Comparison of ENCODE assay signal across 4 worm cellular contexts in genomic region chrIII:5678935-5679334, ce11.
TF ChIP-seq lines count a peak whose summit lies in the region.

TSS of gene ska-3 (minus strand) at chrIII:5679005.
TSS of gene rps-12 (plus strand) at chrIII:5679298.

TF ChIP-seq in whole organism, L2 larva, 48 proteins besides CTCF, POLR2A, EP300 and RAD21 (continues in another document):
- TF ChIP-seq C34F6.9 (tag; optimal IDR thresholded peaks at IDR 0.05; lab: Kevin White, UChicago) (peak; percentile 99), mbf-1 (tag; optimal IDR thresholded peaks at IDR 0.05; lab: Kevin White, UChicago) (no peak), elt-1 (tag; optimal IDR thresholded peaks at IDR 0.05; lab: Kevin White, UChicago) (no peak), unc-62 (GFP tag; optimal IDR thresholded peaks at IDR 0.05; lab: Kevin White, UChicago) (peak; percentile 84), ztf-1 (GFP tag; conservative IDR thresholded peaks at IDR 0.05; lab: Robert Waterston, UW) (no peak), lin-13 (GFP tag; optimal IDR thresholded peaks at IDR 0.05; lab: Kevin White, UChicago) (peak; percentile 98), nhr-237 (tag; optimal IDR thresholded peaks at IDR 0.05; lab: Kevin White, UChicago) (peak; percentile 84), fos-1 (tag; optimal IDR thresholded peaks at IDR 0.05; lab: Kevin White, UChicago) (peak; percentile 99), alr-1 (tag; optimal IDR thresholded peaks at IDR 0.05; lab: Kevin White, UChicago) (no peak), nhr-12 (tag; optimal IDR thresholded peaks at IDR 0.05; lab: Kevin White, UChicago) (peak; percentile 69), ceh-82 (tag; optimal IDR thresholded peaks at IDR 0.05; lab: Kevin White, UChicago) (peak; percentile 96), mab-5 (tag; optimal IDR thresholded peaks at IDR 0.05; lab: Kevin White, UChicago) (peak; percentile 97), elt-3 (tag; optimal IDR thresholded peaks at IDR 0.05; lab: Kevin White, UChicago) (no peak), nhr-21 (tag; optimal IDR thresholded peaks at IDR 0.05; lab: Kevin White, UChicago) (peak; percentile 99), nhr-25 (tag; optimal IDR thresholded peaks at IDR 0.05; lab: Kevin White, UChicago) (peak; percentile 99), blmp-1 (tag; optimal IDR thresholded peaks at IDR 0.05; lab: Kevin White, UChicago; ENCODE audit: insufficient read depth) (peak; percentile 94), nhr-129 (tag; optimal IDR thresholded peaks at IDR 0.05; lab: Kevin White, UChicago) (peak; percentile 99), dmd-4 (tag; optimal IDR thresholded peaks at IDR 0.05; lab: Kevin White, UChicago) (peak; percentile 79), nhr-6 (tag; optimal IDR thresholded peaks at IDR 0.05; lab: Kevin White, UChicago) (peak; percentile 98), ZK546.5 (tag; optimal IDR thresholded peaks at IDR 0.05; lab: Kevin White, UChicago) (peak; percentile 91), ztf-11 (tag; optimal IDR thresholded peaks at IDR 0.05; lab: Kevin White, UChicago) (peak; percentile 45), lin-39 (tag; optimal IDR thresholded peaks at IDR 0.05; lab: Kevin White, UChicago) (peak; percentile 85), nhr-23 (tag; optimal IDR thresholded peaks at IDR 0.05; lab: Kevin White, UChicago) (no peak)

TF ChIP-seq in whole organism, L4 larva, 104 proteins besides CTCF, POLR2A, EP300 and RAD21 (continues in another document):
- TF ChIP-seq set-16 (GFP tag; IDR thresholded peaks at IDR 0.05; lab: Robert Waterston, UW): peak; percentile 23; the same call in 1 of the 2 replicates
- TF ChIP-seq F49E8.2 (tag; optimal IDR thresholded peaks at IDR 0.05; lab: Kevin White, UChicago; ENCODE audit: borderline replicate concordance): peak; percentile 52
- TF ChIP-seq daf-8 (GFP tag; IDR thresholded peaks at IDR 0.05; lab: Robert Waterston, UW): no peak
- TF ChIP-seq R02D3.7 (tag; optimal IDR thresholded peaks at IDR 0.05; lab: Kevin White, UChicago): peak; percentile 98
- TF ChIP-seq nhr-48 (tag; optimal IDR thresholded peaks at IDR 0.05; lab: Kevin White, UChicago): peak; percentile 84
- TF ChIP-seq saeg-2 (GFP tag; IDR thresholded peaks at IDR 0.05; lab: Robert Waterston, UW): peak; percentile 85
- 0 out of 2 replicates have a peak, but pooled peaks have one; percentile 4 for TF ChIP-seq lim-7 (GFP tag; IDR thresholded peaks at IDR 0.05; lab: Robert Waterston, UW)
- peak; percentile 44 for TF ChIP-seq ztf-11 (tag; optimal IDR thresholded peaks at IDR 0.05; lab: Kevin White, UChicago)
- peak; percentile 68; the same call in 1 of the 2 replicates for TF ChIP-seq snpc-1.2 (GFP tag; IDR thresholded peaks at IDR 0.05; lab: Robert Waterston, UW)
- TF ChIP-seq nhr-6 (tag; optimal IDR thresholded peaks at IDR 0.05; lab: Kevin White, UChicago): peak; percentile 99
- TF ChIP-seq T20F7.1 (GFP tag; optimal IDR thresholded peaks at IDR 0.05; lab: Kevin White, UChicago): no peak
- TF ChIP-seq daf-12 (tag; optimal IDR thresholded peaks at IDR 0.05; lab: Kevin White, UChicago): no peak
- TF ChIP-seq pqm-1 (tag; optimal IDR thresholded peaks at IDR 0.05; lab: Kevin White, UChicago): peak; percentile 74
- TF ChIP-seq Y48G9A.11 (GFP tag; IDR thresholded peaks at IDR 0.05; lab: Robert Waterston, UW): peak; percentile 88
- TF ChIP-seq mdt-29 (GFP tag; IDR thresholded peaks at IDR 0.05; lab: Robert Waterston, UW): peak; percentile 90
- TF ChIP-seq Y105C5A.15 (GFP tag; IDR thresholded peaks at IDR 0.05; lab: Robert Waterston, UW): no peak
- no peak for TF ChIP-seq ceh-82 (tag; optimal IDR thresholded peaks at IDR 0.05; lab: Kevin White, UChicago)
- peak in 1 of 2 experiments; percentile 87 for TF ChIP-seq ZK546.5 (tag; optimal IDR thresholded peaks at IDR 0.05; lab: Kevin White, UChicago)
- peak; percentile 99 for TF ChIP-seq dpl-1 (GFP tag; optimal IDR thresholded peaks at IDR 0.05; lab: Kevin White, UChicago)
- TF ChIP-seq ama-1 (optimal IDR thresholded peaks at IDR 0.05; lab: Kevin White, UChicago): peak; percentile 91
- TF ChIP-seq nhr-25 (tag; optimal IDR thresholded peaks at IDR 0.05; lab: Kevin White, UChicago; ENCODE audit: borderline replicate concordance, insufficient read depth): peak; percentile 97
- peak; percentile 97 for TF ChIP-seq nhr-28 (tag; optimal IDR thresholded peaks at IDR 0.05; lab: Kevin White, UChicago)

TF ChIP-seq in whole organism, late embryonic, 69 proteins besides CTCF, POLR2A, EP300 and RAD21 (continues in another document):
- TF ChIP-seq pax-1 (tag; optimal IDR thresholded peaks at IDR 0.05; lab: Kevin White, UChicago) (peak; percentile 93), fkh-6 (tag; optimal IDR thresholded peaks at IDR 0.05; lab: Kevin White, UChicago) (no peak), mec-3 (tag; optimal IDR thresholded peaks at IDR 0.05; lab: Kevin White, UChicago; ENCODE audit: borderline replicate concordance) (no peak), unc-55 (GFP tag; optimal IDR thresholded peaks at IDR 0.05; lab: Kevin White, UChicago) (peak; percentile 74), ceh-24 (tag; optimal IDR thresholded peaks at IDR 0.05; lab: Kevin White, UChicago) (no peak), fax-1 (tag; optimal IDR thresholded peaks at IDR 0.05; lab: Kevin White, UChicago) (no peak), ceh-2 (tag; optimal IDR thresholded peaks at IDR 0.05; lab: Kevin White, UChicago) (peak; percentile 59), pqm-1 (tag; optimal IDR thresholded peaks at IDR 0.05; lab: Kevin White, UChicago) (peak; percentile 34), ama-1 (optimal IDR thresholded peaks at IDR 0.05; lab: Kevin White, UChicago) (no peak), npax-4 (tag; optimal IDR thresholded peaks at IDR 0.05; lab: Kevin White, UChicago) (no peak), unc-42 (tag; optimal IDR thresholded peaks at IDR 0.05; lab: Kevin White, UChicago) (peak; percentile 87), hlh-30 (tag; optimal IDR thresholded peaks at IDR 0.05; lab: Kevin White, UChicago; ENCODE audit: insufficient read depth) (peak; percentile 70), ceh-34 (tag; optimal IDR thresholded peaks at IDR 0.05; lab: Kevin White, UChicago) (peak; percentile 89), rnt-1 (tag; optimal IDR thresholded peaks at IDR 0.05; lab: Kevin White, UChicago) (peak; percentile 87), elt-4 (tag; optimal IDR thresholded peaks at IDR 0.05; lab: Kevin White, UChicago) (no peak), ceh-18 (tag; optimal IDR thresholded peaks at IDR 0.05; lab: Kevin White, UChicago) (peak; percentile 94), ceh-19 (GFP tag; optimal IDR thresholded peaks at IDR 0.05; lab: Kevin White, UChicago) (no peak), ceh-30 (tag; optimal IDR thresholded peaks at IDR 0.05; lab: Kevin White, UChicago) (peak; percentile 64), sox-4 (tag; optimal IDR thresholded peaks at IDR 0.05; lab: Kevin White, UChicago) (no peak), K02D7.2 (tag; optimal IDR thresholded peaks at IDR 0.05; lab: Kevin White, UChicago) (no peak), syd-9 (tag; optimal IDR thresholded peaks at IDR 0.05; lab: Kevin White, UChicago) (peak; percentile 48), ceh-14 (tag; optimal IDR thresholded peaks at IDR 0.05; lab: Kevin White, UChicago) (peak; percentile 62), che-1 (tag; optimal IDR thresholded peaks at IDR 0.05; lab: Kevin White, UChicago) (no peak), F13H6.1 (tag; optimal IDR thresholded peaks at IDR 0.05; lab: Kevin White, UChicago) (peak; percentile 21), dve-1 (tag; optimal IDR thresholded peaks at IDR 0.05; lab: Kevin White, UChicago) (peak; percentile 95), ceh-6 (GFP tag; optimal IDR thresholded peaks at IDR 0.05; lab: Kevin White, UChicago) (no peak)

TF ChIP-seq in whole organism, mixed stage, embryonic, 35 proteins besides CTCF, POLR2A, EP300 and RAD21 (continues in another document):
- TF ChIP-seq mab-5 (tag; optimal IDR thresholded peaks at IDR 0.05; lab: Kevin White, UChicago): peak; percentile 60
- TF ChIP-seq lsy-2 (tag; optimal IDR thresholded peaks at IDR 0.05; lab: Kevin White, UChicago): peak; percentile 92
- peak; percentile 9 for TF ChIP-seq ceh-43 (GFP tag; optimal IDR thresholded peaks at IDR 0.05; lab: Kevin White, UChicago)
- TF ChIP-seq drap-1 (GFP tag; optimal IDR thresholded peaks at IDR 0.05; lab: Kevin White, UChicago): peak; percentile 86
- no peak for TF ChIP-seq snpc-4 (tag; optimal IDR thresholded peaks at IDR 0.05; lab: Kevin White, UChicago)
- TF ChIP-seq lin-13 (tag; optimal IDR thresholded peaks at IDR 0.05; lab: Kevin White, UChicago): peak; percentile 99
- TF ChIP-seq ztf-11 (tag; optimal IDR thresholded peaks at IDR 0.05; lab: Kevin White, UChicago): peak; percentile 69
- TF ChIP-seq M03D4.4 (tag; optimal IDR thresholded peaks at IDR 0.05; lab: Kevin White, UChicago): peak; percentile 89
- TF ChIP-seq nhr-76 (tag; optimal IDR thresholded peaks at IDR 0.05; lab: Kevin White, UChicago): no peak
- TF ChIP-seq unc-120 (tag; optimal IDR thresholded peaks at IDR 0.05; lab: Kevin White, UChicago; ENCODE audit: poor library complexity, severe bottlenecking): peak; percentile 88
- TF ChIP-seq nhr-28 (tag; optimal IDR thresholded peaks at IDR 0.05; lab: Kevin White, UChicago): peak; percentile 24
- TF ChIP-seq elt-1 (tag; optimal IDR thresholded peaks at IDR 0.05; lab: Kevin White, UChicago; ENCODE audit: borderline replicate concordance, insufficient read depth): peak; percentile 53
- peak; percentile 54 for TF ChIP-seq nhr-2 (tag; optimal IDR thresholded peaks at IDR 0.05; lab: Kevin White, UChicago)
- TF ChIP-seq ham-2 (GFP tag; optimal IDR thresholded peaks at IDR 0.05; lab: Kevin White, UChicago): peak; percentile 87
- peak; percentile 81 for TF ChIP-seq ces-1 (GFP tag; optimal IDR thresholded peaks at IDR 0.05; lab: Kevin White, UChicago)
- peak; percentile 25 for TF ChIP-seq ceh-83 (GFP tag; optimal IDR thresholded peaks at IDR 0.05; lab: Kevin White, UChicago)
- TF ChIP-seq unc-62 (GFP tag; optimal IDR thresholded peaks at IDR 0.05; lab: Kevin White, UChicago): peak; percentile 85
- peak; percentile 100 for TF ChIP-seq mep-1 (tag; optimal IDR thresholded peaks at IDR 0.05; lab: Kevin White, UChicago)
- TF ChIP-seq nhr-237 (tag; optimal IDR thresholded peaks at IDR 0.05; lab: Kevin White, UChicago): peak; percentile 98
- TF ChIP-seq ceh-39 (tag; optimal IDR thresholded peaks at IDR 0.05; lab: Kevin White, UChicago): peak; percentile 95
- peak; percentile 11 for TF ChIP-seq sem-2 (GFP tag; optimal IDR thresholded peaks at IDR 0.05; lab: Kevin White, UChicago)
- TF ChIP-seq nhr-12 (tag; optimal IDR thresholded peaks at IDR 0.05; lab: Kevin White, UChicago): peak; percentile 90
- no peak for TF ChIP-seq lin-32 (GFP tag; optimal IDR thresholded peaks at IDR 0.05; lab: Kevin White, UChicago)
- peak; percentile 55 for TF ChIP-seq elt-3 (tag; optimal IDR thresholded peaks at IDR 0.05; lab: Kevin White, UChicago)
- peak; percentile 99 for TF ChIP-seq pha-4 (tag; optimal IDR thresholded peaks at IDR 0.05; lab: Kevin White, UChicago)
- peak; percentile 73 for TF ChIP-seq mls-2 (tag; optimal IDR thresholded peaks at IDR 0.05; lab: Kevin White, UChicago)
- TF ChIP-seq unc-39 (tag; optimal IDR thresholded peaks at IDR 0.05; lab: Kevin White, UChicago): no peak
- TF ChIP-seq cnd-1 (tag; optimal IDR thresholded peaks at IDR 0.05; lab: Kevin White, UChicago): peak; percentile 45
- no peak for TF ChIP-seq flh-1 (GFP tag; optimal IDR thresholded peaks at IDR 0.05; lab: Kevin White, UChicago)
